Fruit fly (Drosophila melanogaster) whole organism, embryonic: ENCODE results near the gene CG6790.
A peak's percentile ranks its signal among the peaks of the same experiment; 100 is the strongest.

Experiments used
- Aef1 ChIP-seq: fragments of 200-800 bp; sonication (Bioruptor generic); IDR thresholded peaks from 3 replicates; pipeline ENCODE4 v1.3.6; 2022; ENCODE audit warnings: missing biosample characterization, missing genetic modification characterization
- B-H1 ChIP-seq: fragments of 200-800 bp; sonication (Bioruptor generic); IDR thresholded peaks from 3 replicates; pipeline ENCODE4 v1.3.6; 2022; ENCODE audit warnings: missing biosample characterization, missing genetic modification characterization
- BEAF-32 ChIP-seq: fragments of 200-800 bp; sonication (Bioruptor generic); optimal IDR thresholded peaks from 3 replicates; lab custom pipeline; 2017; ENCODE audit warnings: missing biosample characterization, missing genetic modification characterization, mild to moderate bottlenecking, moderate library complexity, missing genetic modification reagents
- CG1024 ChIP-seq: fragments of 200-800 bp; sonication (Bioruptor generic); IDR thresholded peaks from 2 replicates; pipeline ENCODE4 v1.3.6; 2022; ENCODE audit warnings: missing biosample characterization, missing genetic modification characterization
- CG10366 ChIP-seq: fragments of 200-800 bp; sonication (Bioruptor generic); IDR thresholded peaks from 2 replicates; pipeline ENCODE4 v1.3.6; 2022; ENCODE audit warnings: missing biosample characterization, missing genetic modification characterization
- CG10959 ChIP-seq: fragments of 200-800 bp; sonication (Bioruptor generic); IDR thresholded peaks from 2 replicates; pipeline ENCODE4 v1.3.6; 2022; ENCODE audit warnings: missing biosample characterization, missing genetic modification characterization
- CG11085 ChIP-seq: fragments of 200-800 bp; sonication (Bioruptor generic); IDR thresholded peaks from 2 replicates; pipeline ENCODE4 v1.3.6; 2022; ENCODE audit warnings: missing biosample characterization, missing genetic modification characterization
- CG11398 ChIP-seq: fragments of 200-800 bp; sonication (Bioruptor generic); optimal IDR thresholded peaks from 2 replicates; lab custom pipeline; 2016; ENCODE audit warnings: missing biosample characterization, missing genetic modification characterization
- CG13123 ChIP-seq: fragments of 200-800 bp; sonication (Bioruptor generic); optimal IDR thresholded peaks from 2 replicates; lab custom pipeline; 2016; ENCODE audit warnings: missing biosample characterization, missing genetic modification characterization
- CG13624 ChIP-seq: fragments of 200-800 bp; sonication (Bioruptor generic); optimal IDR thresholded peaks from 2 replicates; lab custom pipeline; 2016; ENCODE audit warnings: missing biosample characterization, missing genetic modification characterization
- CG15601 ChIP-seq: fragments of 200-800 bp; sonication (Bioruptor generic); optimal IDR thresholded peaks from 3 replicates; lab custom pipeline; 2019; ENCODE audit warnings: missing biosample characterization, mild to moderate bottlenecking, missing genetic modification characterization, moderate library complexity
- CG17361 ChIP-seq: fragments of 200-800 bp; sonication (Bioruptor generic); IDR thresholded peaks from 3 replicates; pipeline ENCODE4 v1.3.6; 2022; ENCODE audit warnings: missing biosample characterization, missing genetic modification characterization
- CG17568 ChIP-seq: fragments of 200-800 bp; sonication (Bioruptor generic); optimal IDR thresholded peaks from 2 replicates; lab custom pipeline; 2018; ENCODE audit warnings: missing biosample characterization, mild to moderate bottlenecking, missing genetic modification characterization, moderate library complexity
- CG17612 ChIP-seq: fragments of 200-800 bp; sonication (Bioruptor generic); IDR thresholded peaks from 2 replicates; pipeline ENCODE4 v1.3.6; 2022; ENCODE audit warnings: missing biosample characterization, missing genetic modification characterization
- CG2202 ChIP-seq: fragments of 200-800 bp; sonication (Bioruptor generic); optimal IDR thresholded peaks from 2 replicates; lab custom pipeline; 2018; ENCODE audit warnings: missing biosample characterization, mild to moderate bottlenecking, missing genetic modification characterization
- CG31365 ChIP-seq: fragments of 200-800 bp; sonication (Bioruptor generic); optimal IDR thresholded peaks from 2 replicates; lab custom pipeline; 2018; ENCODE audit warnings: missing biosample characterization, mild to moderate bottlenecking, missing genetic modification characterization
- CG3407 ChIP-seq: fragments of 200-800 bp; sonication (Bioruptor generic); optimal IDR thresholded peaks from 2 replicates; lab custom pipeline; 2018; ENCODE audit warnings: missing biosample characterization, mild to moderate bottlenecking, missing genetic modification characterization
- CG3847 ChIP-seq: fragments of 200-800 bp; sonication (Bioruptor generic); IDR thresholded peaks from 2 replicates; pipeline ENCODE4 v1.3.6; 2022; ENCODE audit warnings: missing biosample characterization, missing genetic modification characterization
- CG4282 ChIP-seq: fragments of 200-800 bp; sonication (Bioruptor generic); optimal IDR thresholded peaks from 2 replicates; lab custom pipeline; 2016; ENCODE audit warnings: missing biosample characterization, missing genetic modification characterization
- CG4424 ChIP-seq: fragments of 200-800 bp; sonication (Bioruptor generic); optimal IDR thresholded peaks from 3 replicates; lab custom pipeline; 2016; ENCODE audit warnings: missing biosample characterization, missing genetic modification characterization
- CG4707 ChIP-seq: fragments of 200-800 bp; sonication (Bioruptor generic); optimal IDR thresholded peaks from 2 replicates; lab custom pipeline; 2018; ENCODE audit warnings: missing biosample characterization, mild to moderate bottlenecking, missing genetic modification characterization, moderate library complexity
- CG6272 ChIP-seq: fragments of 200-800 bp; sonication (Bioruptor generic); IDR thresholded peaks from 2 replicates; pipeline ENCODE4 v1.3.6; 2022; ENCODE audit warnings: missing biosample characterization, missing genetic modification characterization
- CG6689 ChIP-seq: fragments of 200-800 bp; sonication (Bioruptor generic); IDR thresholded peaks from 2 replicates; pipeline ENCODE4 v1.3.6; 2022; ENCODE audit warnings: missing biosample characterization, missing genetic modification characterization
- CG6765 ChIP-seq: fragments of 200-800 bp; sonication (Bioruptor generic); optimal IDR thresholded peaks from 3 replicates; lab custom pipeline; 2017; ENCODE audit warnings: missing biosample characterization, mild to moderate bottlenecking, missing genetic modification characterization
- CG8281 ChIP-seq: fragments of 200-800 bp; sonication (Bioruptor generic); optimal IDR thresholded peaks from 2 replicates; lab custom pipeline; 2018; ENCODE audit warnings: missing biosample characterization, mild to moderate bottlenecking, missing genetic modification characterization, moderate library complexity
- CHES-1-like ChIP-seq: fragments of 200-800 bp; sonication (Bioruptor generic); optimal IDR thresholded peaks from 2 replicates; lab custom pipeline; 2016; ENCODE audit warnings: missing biosample characterization, missing genetic modification characterization
- CTCF ChIP-seq: fragments of 200-800 bp; sonication (Bioruptor generic); optimal IDR thresholded peaks from 2 replicates; lab custom pipeline; 2017; ENCODE audit warnings: missing biosample characterization, mild to moderate bottlenecking, missing genetic modification characterization, moderate library complexity
- Chrac-16 ChIP-seq: fragments of 200-800 bp; sonication (Bioruptor generic); optimal IDR thresholded peaks from 3 replicates; lab custom pipeline; 2016; ENCODE audit warnings: missing biosample characterization, missing genetic modification characterization
- CkIIα-i1 ChIP-seq: fragments of 200-800 bp; sonication (Bioruptor generic); IDR thresholded peaks from 2 replicates; pipeline ENCODE4 v1.3.6; 2022; ENCODE audit warnings: missing biosample characterization, missing genetic modification characterization
- CrebB ChIP-seq: fragments of 200-800 bp; sonication (Bioruptor generic); optimal IDR thresholded peaks from 3 replicates; lab custom pipeline; 2018; ENCODE audit warnings: missing biosample characterization, mild to moderate bottlenecking, missing genetic modification characterization
- D ChIP-seq, 2 experiments: fragments of 200-800 bp in 1 of 2; fragments of >200 bp in 1 of 2; sonication (Bioruptor generic) in 1 of 2; optimal IDR thresholded peaks; 2 replicates in 1 of 2; 3 replicates in 1 of 2; lab custom pipeline; 2017; ENCODE audit warnings: mild to moderate bottlenecking in 1 of 2, missing biosample characterization in 1 of 2, missing genetic modification characterization in 1 of 2, missing genetic modification reagents in 1 of 2
- D19B ChIP-seq: fragments of 200-800 bp; sonication (Bioruptor generic); optimal IDR thresholded peaks from 2 replicates; lab custom pipeline; 2017; ENCODE audit warnings: missing biosample characterization, mild to moderate bottlenecking, missing genetic modification characterization
- Drgx ChIP-seq: fragments of 200-800 bp; sonication (Bioruptor generic); IDR thresholded peaks from 2 replicates; pipeline ENCODE4 v1.3.6; 2022; ENCODE audit warnings: missing biosample characterization, missing genetic modification characterization
- GATAe ChIP-seq: fragments of 200-800 bp; sonication (Bioruptor generic); conservative IDR thresholded peaks from 2 replicates; pipeline ENCODE4 v1.3.6; 2022; ENCODE audit warnings: missing biosample characterization, missing genetic modification characterization
- HLH54F ChIP-seq: fragments of 200-800 bp; sonication (Bioruptor generic); optimal IDR thresholded peaks from 3 replicates; lab custom pipeline; 2016; ENCODE audit warnings: missing biosample characterization, missing genetic modification characterization
- Oaz ChIP-seq: fragments of 200-800 bp; sonication (Bioruptor generic); IDR thresholded peaks from 2 replicates; pipeline ENCODE4 v1.3.6; 2022; ENCODE audit warnings: missing biosample characterization, missing genetic modification characterization
- ato ChIP-seq: fragments of 200-800 bp; sonication (Bioruptor generic); IDR thresholded peaks from 2 replicates; pipeline ENCODE4 v1.3.6; 2022; ENCODE audit warnings: missing biosample characterization, missing genetic modification characterization; ENCODE audit not compliant: partially characterized antibody
- bab2 ChIP-seq: fragments of 200-800 bp; sonication (Bioruptor generic); optimal IDR thresholded peaks from 2 replicates; lab custom pipeline; 2016; ENCODE audit warnings: missing biosample characterization, missing genetic modification characterization
- bcd ChIP-seq: fragments of 200-800 bp; sonication (Bioruptor generic); optimal IDR thresholded peaks from 2 replicates; lab custom pipeline; 2017; ENCODE audit warnings: missing biosample characterization, mild to moderate bottlenecking, missing genetic modification characterization
- cato ChIP-seq: fragments of 200-800 bp; sonication (Bioruptor generic); optimal IDR thresholded peaks from 2 replicates; lab custom pipeline; 2016; ENCODE audit warnings: missing biosample characterization, missing genetic modification characterization, borderline replicate concordance
- ci ChIP-seq: fragments of 200-800 bp; sonication (Bioruptor generic); IDR thresholded peaks from 3 replicates; pipeline ENCODE4 v1.3.6; 2022; ENCODE audit warnings: missing biosample characterization, missing genetic modification characterization
- ftz-f1 ChIP-seq: fragments of 200-800 bp; sonication (Bioruptor generic); optimal IDR thresholded peaks from 2 replicates; lab custom pipeline; 2016; ENCODE audit warnings: missing biosample characterization, missing genetic modification characterization
- ham ChIP-seq: fragments of 200-800 bp; sonication (Bioruptor generic); IDR thresholded peaks from 2 replicates; pipeline ENCODE4 v1.3.6; 2022; ENCODE audit warnings: missing biosample characterization, missing genetic modification characterization
- hbn ChIP-seq: fragments of 200-800 bp; sonication (Bioruptor generic); IDR thresholded peaks from 2 replicates; pipeline ENCODE4 v1.3.6; 2022; ENCODE audit warnings: missing biosample characterization, missing genetic modification characterization; ENCODE audit not compliant: partially characterized antibody
- jigr1 ChIP-seq: fragments of 200-800 bp; sonication (Bioruptor generic); IDR thresholded peaks from 3 replicates; pipeline ENCODE4 v1.3.6; 2022; ENCODE audit warnings: missing biosample characterization, missing genetic modification characterization
- pan ChIP-seq, 4 experiments: fragments of >200 bp in 3 of 4; fragments of 200-800 bp in 1 of 4; sonication (Bioruptor generic) in 1 of 4; optimal IDR thresholded peaks in 3 of 4; IDR thresholded peaks in 1 of 4; 2 replicates each; pipeline versions ENCODE4 v1.3.6 to Lab custom; 2017 to 2022; ENCODE audit warnings: missing biosample characterization in 2 of 4, missing genetic modification characterization in 2 of 4, mixed read lengths in 1 of 4
- prd ChIP-seq, 3 experiments: fragments of >200 bp in 2 of 3; fragments of 200-800 bp in 1 of 3; sonication (Bioruptor generic) in 1 of 3; optimal IDR thresholded peaks in 2 of 3; IDR thresholded peaks in 1 of 3; 2 replicates in 2 of 3; 3 replicates in 1 of 3; pipeline versions ENCODE4 v1.3.6 to Lab custom; 2017 to 2022; ENCODE audit warnings: missing biosample characterization in 1 of 3, missing genetic modification characterization in 1 of 3
- sc ChIP-seq, 3 experiments: fragments of >200 bp in 2 of 3; fragments of 200-800 bp in 1 of 3; sonication (Bioruptor generic) in 1 of 3; optimal IDR thresholded peaks; 2 replicates in 2 of 3; 3 replicates in 1 of 3; lab custom pipeline; 2017; ENCODE audit warnings: mild to moderate bottlenecking in 1 of 3, missing biosample characterization in 1 of 3, missing genetic modification characterization in 1 of 3, missing genetic modification reagents in 1 of 3
- ssp ChIP-seq: fragments of 200-800 bp; sonication (Bioruptor generic); IDR thresholded peaks from 2 replicates; pipeline ENCODE4 v1.3.6; 2022; ENCODE audit warnings: missing biosample characterization, missing genetic modification characterization
- tx ChIP-seq: fragments of 200-800 bp; sonication (Bioruptor generic); optimal IDR thresholded peaks from 2 replicates; lab custom pipeline; 2016; ENCODE audit warnings: missing biosample characterization, missing genetic modification characterization

The CG6790 gene

dm6 chr3R:11617363-11617762 lies 38.8 kb upstream of the CG6790 start (continued):
- TF ChIP-seq prd (optimal IDR thresholded peaks at IDR 0.05; lab: Kevin White, UChicago) (no peak), prd (GFP tag; IDR thresholded peaks at IDR 0.05; lab: Robert Waterston, UW) (peak; percentile 7; the same call in 1 of the 3 replicates), pan (optimal IDR thresholded peaks at IDR 0.05; lab: Kevin White, UChicago) (no peak), pan (GFP tag; optimal IDR thresholded peaks at IDR 0.05 in 1 of 2, IDR thresholded peaks at IDR 0.05 in 1 of 2) (no peak), CG13123 (no peak), BEAF-32 (GFP tag; lab: Kevin White, UChicago) (no peak), CG17568 (GFP tag; lab: Kevin White, UChicago) (peak; percentile 10), jigr1 (no peak), ftz-f1 (GFP tag; lab: Kevin White, UChicago) (no peak), CG11085 (GFP tag; lab: Robert Waterston, UW) (no peak), CrebB (tag; lab: Kevin White, UChicago) (no peak), bab2 (GFP tag; lab: Kevin White, UChicago) (no peak), CG3847 (no peak), CG8281 (tag; lab: Kevin White, UChicago) (no peak), CG17612 (GFP tag; lab: Robert Waterston, UW) (no peak), CG13624 (no peak), B-H1 (no peak), CG17361 (0 out of 3 replicates have a peak, but pooled peaks have one; percentile 36), sc (optimal IDR thresholded peaks at IDR 0.05; lab: Kevin White, UChicago) (no peak), sc (GFP tag; optimal IDR thresholded peaks at IDR 0.05; lab: Kevin White, UChicago) (no peak), CG4424 (peak; percentile 56), Chrac-16 (peak; percentile 18), CG3407 (GFP tag; lab: Kevin White, UChicago) (peak; percentile 41), cato (GFP tag; lab: Kevin White, UChicago) (no peak), CG6689 (peak; percentile 39; the same call in 1 of the 2 replicates), Oaz (GFP tag; lab: Robert Waterston, UW) (no peak), D (optimal IDR thresholded peaks at IDR 0.05; lab: Kevin White, UChicago) (no peak), D (GFP tag; optimal IDR thresholded peaks at IDR 0.05; lab: Kevin White, UChicago) (peak; percentile 17), CG11398 (GFP tag; lab: Kevin White, UChicago) (no peak), D19B (GFP tag; lab: Kevin White, UChicago) (no peak), CG1024 (GFP tag; lab: Robert Waterston, UW) (no peak), ssp (GFP tag; lab: Robert Waterston, UW) (no peak), HLH54F (no peak), tx (no peak), CHES-1-like (GFP tag; lab: Kevin White, UChicago) (no peak), ham (GFP tag; lab: Robert Waterston, UW) (no peak), CG15601 (peak; percentile 62), CG4282 (GFP tag; lab: Kevin White, UChicago) (no peak), Drgx (peak; percentile 44; the same call in 1 of the 2 replicates), Aef1 (no peak), CG10366 (GFP tag; lab: Robert Waterston, UW) (no peak), ci (GFP tag; lab: Robert Waterston, UW) (no peak; the same call in 2 of the 3 replicates), CG6765 (no peak), CG4707 (GFP tag; lab: Kevin White, UChicago) (no peak), CG2202 (tag; lab: Kevin White, UChicago) (peak; percentile 64), GATAe (GFP tag; lab: Robert Waterston, UW) (no peak), hbn (GFP tag; lab: Robert Waterston, UW) (no peak), CG6272 (no peak), CG10959 (GFP tag; lab: Robert Waterston, UW) (no peak), CTCF (no peak), CG31365 (tag; lab: Kevin White, UChicago) (no peak), ato (GFP tag; lab: Robert Waterston, UW) (no peak), CkIIα-i1 (no peak), bcd (GFP tag; lab: Kevin White, UChicago) (peak; percentile 17)
